Worm (Caenorhabditis elegans) whole organism, mixed stage, embryonic: Measurements from ENCODE around the gene nlp-51.

Experiments used
- M03D4.4 ChIP-seq: sonication (generic microtip); optimal IDR thresholded peaks from 2 replicates; lab custom pipeline; 2017; ENCODE audit warnings: mild to moderate bottlenecking, missing genetic modification characterization, missing compliant biosample characterization
- bed-3 ChIP-seq: fragments of 200-800 bp; sonication (Bioruptor generic); optimal IDR thresholded peaks from 3 replicates; lab custom pipeline; 2018; ENCODE audit warnings: mild to moderate bottlenecking, missing genetic modification characterization, moderate library complexity, missing compliant biosample characterization
- blmp-1 ChIP-seq: fragments of 150-350 bp; optimal IDR thresholded peaks from 2 replicates; lab custom pipeline; 2014; ENCODE audit warnings: missing biosample characterization, missing genetic modification characterization
- ceh-43 ChIP-seq: fragments of 200-800 bp; sonication (Bioruptor generic); optimal IDR thresholded peaks from 2 replicates; lab custom pipeline; 2018; ENCODE audit warnings: mild to moderate bottlenecking, missing genetic modification characterization, moderate library complexity, missing compliant biosample characterization
- ceh-83 ChIP-seq: fragments of 200-800 bp; sonication (Bioruptor generic); optimal IDR thresholded peaks from 2 replicates; lab custom pipeline; 2018; ENCODE audit warnings: mild to moderate bottlenecking, missing genetic modification characterization, missing compliant biosample characterization
- ces-1 ChIP-seq: fragments of 150-350 bp; optimal IDR thresholded peaks from 2 replicates; lab custom pipeline; 2014; ENCODE audit warnings: missing biosample characterization, missing genetic modification reagents, missing genetic modification characterization
- cnd-1 ChIP-seq: fragments of 200-800 bp; sonication (Bioruptor generic); optimal IDR thresholded peaks from 2 replicates; lab custom pipeline; 2018; ENCODE audit warnings: mild to moderate bottlenecking, missing genetic modification characterization, missing compliant biosample characterization
- elt-1 ChIP-seq: sonication (generic microtip); optimal IDR thresholded peaks from 2 replicates; lab custom pipeline; 2017; ENCODE audit warnings: missing genetic modification characterization, mild to moderate bottlenecking, missing compliant biosample characterization, antibody characterized with exemption, moderate library complexity, borderline replicate concordance; ENCODE audit not compliant: insufficient read depth
- flh-1 ChIP-seq: fragments of 200-800 bp; sonication (Bioruptor generic); optimal IDR thresholded peaks from 2 replicates; lab custom pipeline; 2018; ENCODE audit warnings: mild to moderate bottlenecking, missing genetic modification characterization, moderate library complexity, missing compliant biosample characterization
- ham-2 ChIP-seq: fragments of 200-800 bp; sonication (Bioruptor generic); optimal IDR thresholded peaks from 2 replicates; lab custom pipeline; 2018; ENCODE audit warnings: mild to moderate bottlenecking, missing genetic modification characterization, missing compliant biosample characterization
- hlh-1 ChIP-seq: fragments of 150-350 bp; optimal IDR thresholded peaks from 2 replicates; lab custom pipeline; 2014; ENCODE audit warnings: missing biosample characterization, missing genetic modification reagents, missing genetic modification characterization
- lin-32 ChIP-seq: fragments of 200-800 bp; sonication (Bioruptor generic); optimal IDR thresholded peaks from 2 replicates; lab custom pipeline; 2018; ENCODE audit warnings: mild to moderate bottlenecking, missing genetic modification characterization, missing compliant biosample characterization
- lsy-2 ChIP-seq: fragments of 150-350 bp; optimal IDR thresholded peaks from 2 replicates; lab custom pipeline; 2014; ENCODE audit warnings: missing biosample characterization, missing genetic modification characterization
- mab-5 ChIP-seq: fragments of 150-350 bp; optimal IDR thresholded peaks from 2 replicates; lab custom pipeline; 2014; ENCODE audit warnings: missing biosample characterization, missing genetic modification characterization
- mls-2 ChIP-seq: sonication (generic microtip); optimal IDR thresholded peaks from 2 replicates; lab custom pipeline; 2016; ENCODE audit warnings: mild to moderate bottlenecking, missing genetic modification characterization, moderate library complexity, missing compliant biosample characterization
- nhr-12 ChIP-seq: fragments of 150-350 bp; optimal IDR thresholded peaks from 2 replicates; lab custom pipeline; 2014; ENCODE audit warnings: missing biosample characterization, missing genetic modification characterization
- nhr-2 ChIP-seq: fragments of 150-350 bp; optimal IDR thresholded peaks from 2 replicates; lab custom pipeline; 2014; ENCODE audit warnings: missing biosample characterization, missing genetic modification characterization
- nhr-237 ChIP-seq: fragments of 150-350 bp; optimal IDR thresholded peaks from 2 replicates; lab custom pipeline; 2014; ENCODE audit warnings: missing biosample characterization, missing genetic modification characterization
- nhr-28 ChIP-seq: fragments of 150-350 bp; optimal IDR thresholded peaks from 2 replicates; lab custom pipeline; 2014; ENCODE audit warnings: missing biosample characterization, missing genetic modification characterization
- nhr-76 ChIP-seq: sonication (generic microtip); optimal IDR thresholded peaks from 2 replicates; lab custom pipeline; 2017; ENCODE audit warnings: missing biosample characterization, missing genetic modification characterization
- pha-4 ChIP-seq: fragments of 150-350 bp; optimal IDR thresholded peaks from 2 replicates; lab custom pipeline; 2018; ENCODE audit warnings: missing biosample characterization, missing genetic modification reagents, missing genetic modification characterization
- sem-2 ChIP-seq: fragments of 200-800 bp; sonication (Bioruptor generic); optimal IDR thresholded peaks from 2 replicates; lab custom pipeline; 2018; ENCODE audit warnings: mild to moderate bottlenecking, missing genetic modification characterization, missing compliant biosample characterization
- snpc-4 ChIP-seq: fragments of 150-350 bp; optimal IDR thresholded peaks from 2 replicates; lab custom pipeline; 2014; ENCODE audit warnings: missing biosample characterization, missing genetic modification characterization
- sptf-1 ChIP-seq: sonication (generic microtip); optimal IDR thresholded peaks from 2 replicates; lab custom pipeline; 2017; ENCODE audit warnings: mild to moderate bottlenecking, missing genetic modification characterization, moderate library complexity, missing compliant biosample characterization
- tbx-8 ChIP-seq: fragments of 200-800 bp; sonication (Bioruptor generic); optimal IDR thresholded peaks from 2 replicates; lab custom pipeline; 2018; ENCODE audit warnings: mild to moderate bottlenecking, missing genetic modification characterization, moderate library complexity, missing compliant biosample characterization
- unc-39 ChIP-seq: fragments of 150-350 bp; optimal IDR thresholded peaks from 2 replicates; lab custom pipeline; 2014; ENCODE audit warnings: missing biosample characterization, missing genetic modification characterization
- unc-62 ChIP-seq: fragments of 150-350 bp; optimal IDR thresholded peaks from 2 replicates; lab custom pipeline; 2014; ENCODE audit warnings: missing biosample characterization, missing genetic modification reagents, missing genetic modification characterization
- zip-8 ChIP-seq: fragments of 150-350 bp; optimal IDR thresholded peaks from 2 replicates; lab custom pipeline; 2014; ENCODE audit warnings: missing biosample characterization, missing genetic modification characterization
- ztf-11 ChIP-seq: fragments of 150-350 bp; optimal IDR thresholded peaks from 2 replicates; lab custom pipeline; 2014; ENCODE audit warnings: missing biosample characterization, missing genetic modification characterization

The nlp-51 gene

DNA sequence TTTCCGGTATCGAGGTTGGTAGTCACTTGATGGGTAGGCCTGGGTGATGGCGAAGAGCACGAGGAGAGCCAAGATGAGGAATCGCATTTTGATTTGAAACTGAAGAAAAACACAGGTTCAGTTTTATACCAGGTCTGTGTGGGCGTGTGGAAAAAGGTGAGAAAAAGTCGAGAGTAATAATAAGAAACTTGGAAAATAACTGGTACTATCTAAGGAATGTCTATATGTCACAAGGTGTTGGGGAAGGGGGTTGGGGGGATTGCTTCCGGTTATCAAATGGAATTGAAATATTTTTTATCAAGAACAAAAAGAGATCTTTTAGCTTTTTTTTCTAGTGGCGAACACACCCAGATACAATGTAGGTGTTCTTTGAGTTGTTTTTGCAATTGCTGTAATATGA lies at the start of gene nlp-51:
TSS of gene nlp-51 (minus strand) at position 101 of the 400 bp plus-strand sequence.
- no peak for TF ChIP-seq nhr-2 (tag; lab: Kevin White, UChicago)
- no peak for TF ChIP-seq flh-1 (GFP tag; lab: Kevin White, UChicago)
- TF ChIP-seq cnd-1 (tag; lab: Kevin White, UChicago): no peak
- no peak for TF ChIP-seq blmp-1 (tag; lab: Kevin White, UChicago)
- no peak for TF ChIP-seq nhr-237 (tag; lab: Kevin White, UChicago)
- TF ChIP-seq unc-39 (tag; lab: Kevin White, UChicago): no peak

- no peak for TF ChIP-seq snpc-4 (tag; lab: Kevin White, UChicago)
- TF ChIP-seq lin-32 (GFP tag; lab: Kevin White, UChicago): no peak
- no peak for TF ChIP-seq elt-1 (tag; lab: Kevin White, UChicago)
- TF ChIP-seq zip-8 (tag; lab: Kevin White, UChicago): no peak
- no peak for TF ChIP-seq lsy-2 (tag; lab: Kevin White, UChicago)
- no peak for TF ChIP-seq unc-39 (tag; lab: Kevin White, UChicago)
- peak; percentile 5 for TF ChIP-seq ces-1 (GFP tag; lab: Kevin White, UChicago)
- TF ChIP-seq sptf-1 (tag; lab: Kevin White, UChicago): no peak
- TF ChIP-seq hlh-1 (tag; lab: Kevin White, UChicago): no peak
These were observed 42.3 kb upstream of the nlp-51 start for ce11 chrII:11361751-11362150.

DNA sequence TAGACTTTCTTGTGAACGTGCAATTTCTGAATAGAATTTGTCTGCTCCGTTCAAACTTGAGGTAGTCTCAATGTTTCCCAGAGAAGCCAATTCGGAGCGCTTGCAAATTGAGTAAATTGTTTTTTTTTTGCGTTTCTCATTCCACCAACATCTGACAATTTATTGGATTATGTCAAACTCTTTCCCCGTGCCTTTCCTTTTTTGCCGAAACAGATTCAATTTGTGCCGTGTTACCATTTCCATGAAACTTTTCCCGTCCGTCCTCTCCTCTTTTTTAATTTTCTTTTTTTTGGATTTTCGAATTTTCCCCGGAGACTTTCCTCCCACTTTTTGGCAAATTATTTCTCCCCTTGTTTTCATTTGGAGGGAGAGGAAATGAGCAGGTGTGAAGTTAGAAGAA lies 34.0 kb upstream of the nlp-51 start:
- no peak for TF ChIP-seq nhr-28
- TF ChIP-seq ceh-43 (GFP tag; lab: Kevin White, UChicago): no peak
- TF ChIP-seq flh-1 (GFP tag; lab: Kevin White, UChicago): no peak
- TF ChIP-seq unc-62: no peak
- no peak for TF ChIP-seq unc-39 (tag; lab: Kevin White, UChicago)
- no peak for TF ChIP-seq nhr-76 (tag; lab: Kevin White, UChicago)
- no peak for TF ChIP-seq nhr-2 (tag; lab: Kevin White, UChicago)
- no peak for TF ChIP-seq mab-5
- no peak for TF ChIP-seq sptf-1 (tag; lab: Kevin White, UChicago)
- TF ChIP-seq snpc-4 (tag; lab: Kevin White, UChicago): no peak
- no peak for TF ChIP-seq tbx-8 (GFP tag; lab: Kevin White, UChicago)

DNA sequence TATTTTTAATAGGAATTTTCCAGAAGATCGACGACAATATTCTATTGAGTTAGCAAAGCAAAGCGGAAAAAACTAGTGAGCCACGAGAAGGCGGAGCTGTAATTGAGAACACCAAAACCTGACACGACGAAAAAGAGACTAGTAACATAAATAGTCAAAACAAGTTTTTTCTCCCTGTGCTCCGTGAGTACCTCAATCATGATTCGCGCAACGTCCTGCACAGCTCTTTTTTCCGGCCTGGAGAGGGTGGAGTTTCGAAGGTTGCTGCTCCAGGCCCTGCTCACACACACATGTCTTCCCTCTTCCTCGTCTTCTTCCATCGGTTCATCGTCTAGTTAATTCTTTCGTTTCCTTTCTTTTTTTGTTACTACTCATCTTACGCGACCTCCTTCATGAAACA lies 32.1 kb upstream of the nlp-51 start, which contains the start of gene clh-2:
TSS of gene clh-2 (plus strand) at position 301 of the 400 bp plus-strand sequence.
- no peak for TF ChIP-seq unc-39 (tag; lab: Kevin White, UChicago)
- TF ChIP-seq bed-3 (GFP tag; lab: Kevin White, UChicago): no peak
- TF ChIP-seq pha-4 (tag; lab: Kevin White, UChicago): no peak
- no peak for TF ChIP-seq nhr-2 (tag; lab: Kevin White, UChicago)
- no peak for TF ChIP-seq ces-1 (GFP tag; lab: Kevin White, UChicago)
- TF ChIP-seq tbx-8 (GFP tag; lab: Kevin White, UChicago): no peak
- no peak for TF ChIP-seq zip-8 (tag; lab: Kevin White, UChicago)
- no peak for TF ChIP-seq ceh-83 (GFP tag; lab: Kevin White, UChicago)
- TF ChIP-seq mls-2 (tag; lab: Kevin White, UChicago): no peak
- no peak for TF ChIP-seq nhr-12
- TF ChIP-seq flh-1 (GFP tag; lab: Kevin White, UChicago): no peak
- TF ChIP-seq ztf-11: no peak
- no peak for TF ChIP-seq snpc-4 (tag; lab: Kevin White, UChicago)
- TF ChIP-seq blmp-1 (tag; lab: Kevin White, UChicago): no peak
- TF ChIP-seq sem-2: no peak
- no peak for TF ChIP-seq elt-1 (tag; lab: Kevin White, UChicago)
- TF ChIP-seq nhr-28: no peak
- TF ChIP-seq mab-5: no peak
- no peak for TF ChIP-seq lin-32 (GFP tag; lab: Kevin White, UChicago)

DNA sequence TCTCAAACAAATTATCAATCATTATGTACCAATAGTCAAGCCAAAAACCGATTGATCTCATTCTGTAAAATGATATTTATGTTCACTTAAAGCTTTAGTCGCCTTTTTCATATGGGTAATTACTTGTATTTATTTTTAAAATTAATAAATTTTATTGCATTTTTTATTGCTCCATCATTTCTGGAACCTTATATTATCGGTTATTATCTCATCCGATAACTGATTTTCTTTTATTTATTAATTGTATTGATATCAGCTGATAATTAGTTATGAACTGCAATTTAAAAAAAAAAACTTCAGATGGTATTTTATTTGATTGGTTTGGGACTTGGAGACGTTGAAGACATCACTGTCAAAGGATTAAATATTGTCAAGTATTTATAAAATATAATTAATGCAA lies 30.4 kb upstream of the nlp-51 start, which contains the start of gene dph-5:
TSS of gene dph-5 (plus strand) at position 301 of the 400 bp plus-strand sequence.
- TF ChIP-seq blmp-1 (tag; lab: Kevin White, UChicago): no peak
- no peak for TF ChIP-seq sem-2
- TF ChIP-seq ztf-11: no peak
- TF ChIP-seq zip-8 (tag; lab: Kevin White, UChicago): no peak
- no peak for TF ChIP-seq ceh-83 (GFP tag; lab: Kevin White, UChicago)
- TF ChIP-seq mls-2 (tag; lab: Kevin White, UChicago): no peak
- no peak for TF ChIP-seq M03D4.4 (tag; lab: Kevin White, UChicago)
- TF ChIP-seq sptf-1 (tag; lab: Kevin White, UChicago): no peak
- no peak for TF ChIP-seq nhr-2 (tag; lab: Kevin White, UChicago)
- no peak for TF ChIP-seq mab-5
- no peak for TF ChIP-seq flh-1 (GFP tag; lab: Kevin White, UChicago)
- no peak for TF ChIP-seq pha-4 (tag; lab: Kevin White, UChicago)
- no peak for TF ChIP-seq lsy-2 (tag; lab: Kevin White, UChicago)
- TF ChIP-seq nhr-28: no peak
- no peak for TF ChIP-seq bed-3 (GFP tag; lab: Kevin White, UChicago)
- no peak for TF ChIP-seq ham-2
- TF ChIP-seq nhr-237 (tag; lab: Kevin White, UChicago): no peak
- TF ChIP-seq elt-1 (tag; lab: Kevin White, UChicago): no peak
- TF ChIP-seq cnd-1 (tag; lab: Kevin White, UChicago): no peak
- TF ChIP-seq hlh-1 (tag; lab: Kevin White, UChicago): no peak
